Worm (Caenorhabditis elegans) whole organism, L1 larva: ENCODE measurements around the gene nhr-142.

Source experiments
- ama-1 ChIP-seq: fragments of 150-350 bp; optimal IDR thresholded peaks from 2 replicates; lab custom pipeline; 2014
- sup-37 ChIP-seq: fragments of 200-800 bp; sonication (Bioruptor generic); optimal IDR thresholded peaks from 2 replicates; lab custom pipeline; 2018; ENCODE audit warnings: mild to moderate bottlenecking, missing genetic modification characterization, missing compliant biosample characterization
- zip-4 ChIP-seq: fragments of 200-800 bp; sonication (Bioruptor generic); optimal IDR thresholded peaks from 2 replicates; lab custom pipeline; 2018; ENCODE audit warnings: mild to moderate bottlenecking, missing genetic modification characterization, moderate library complexity, missing compliant biosample characterization
- ztf-11 ChIP-seq, 2 experiments: sonication (generic microtip); optimal IDR thresholded peaks; 2 replicates each; lab custom pipeline; 2016 to 2017; ENCODE audit warnings: missing genetic modification characterization in 2 of 2, missing biosample characterization in 1 of 2, missing compliant biosample characterization in 1 of 2

DNA sequence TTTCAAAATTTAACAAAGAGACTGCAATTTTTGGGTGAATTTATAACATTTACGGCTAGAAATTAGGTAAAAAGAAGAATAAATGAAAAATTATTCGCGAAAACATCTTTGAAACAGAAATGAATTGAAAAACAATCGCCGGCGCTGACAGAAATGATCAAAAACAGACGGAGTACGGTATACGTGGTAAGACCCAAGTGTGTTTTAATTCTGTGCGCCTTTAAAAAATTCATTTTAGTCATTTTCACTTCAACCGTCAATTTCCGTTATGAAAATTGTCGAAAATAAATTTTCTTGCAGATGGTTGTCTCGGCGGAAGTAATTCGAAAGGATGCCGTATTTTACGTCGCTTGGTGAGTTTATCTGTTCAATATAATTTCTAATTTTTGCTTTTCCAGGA is 34.2 kb downstream of the nhr-142 start, which contains the start of gene C53A3.3:
- TF ChIP-seq sup-37 (GFP tag; lab: Kevin White, UChicago) (no peak), ama-1 (lab: Kevin White, UChicago) (no peak), zip-4 (GFP tag; lab: Kevin White, UChicago) (no peak), ztf-11 (tag; optimal IDR thresholded peaks at IDR 0.05; lab: Kevin White, UChicago) (no peak)
